Fruit fly (Drosophila melanogaster): ENCODE data around the gene ghi.

dm6 chr3L:9429665-9430607 lies 21.7 kb upstream of the ghi start, which contains the start of the genes RpS17 and MTF-1:
- no peak for TF ChIP-seq Rel (GFP tag; optimal IDR thresholded peaks at IDR 0.05)
- peak; percentile 86 for TF ChIP-seq Rel (tag; optimal IDR thresholded peaks at IDR 0.05)
- no peak for TF ChIP-seq usp (GFP tag; optimal IDR thresholded peaks at IDR 0.05)
- TF ChIP-seq br (GFP tag; optimal IDR thresholded peaks at IDR 0.05): no peak
- TF ChIP-seq rgr (GFP tag; optimal IDR thresholded peaks at IDR 0.05): peak; percentile 76

Data from whole organism, wandering third instar larva.